Worm (Caenorhabditis elegans): Measurements from ENCODE around the gene F54D12.9.

DNA sequence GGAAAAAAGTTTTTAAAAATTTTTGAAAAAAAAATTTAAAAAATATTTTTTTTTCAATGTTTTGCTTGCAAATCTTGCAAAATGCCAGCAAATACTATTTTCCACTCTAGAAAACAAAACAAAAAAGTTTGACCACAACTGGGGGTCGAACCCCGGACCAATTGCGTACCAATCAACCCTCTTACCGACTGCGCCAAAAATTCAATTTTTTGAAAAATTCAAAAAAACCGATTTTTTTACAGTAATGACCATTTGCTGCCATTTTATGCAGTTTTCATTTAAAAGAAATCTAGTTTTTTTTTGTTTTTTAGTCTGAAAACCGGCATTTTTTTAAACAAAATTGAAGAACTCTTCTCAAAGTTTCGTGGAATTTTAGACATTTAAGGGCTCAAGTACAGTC lies 19.1 kb downstream of the F54D12.9 start:
- TF ChIP-seq sox-4 (tag; optimal IDR thresholded peaks at IDR 0.05): no peak
- TF ChIP-seq fkh-10 (GFP tag; optimal IDR thresholded peaks at IDR 0.05): no peak
- no peak for TF ChIP-seq K02D7.2 (tag; optimal IDR thresholded peaks at IDR 0.05)
- TF ChIP-seq T23F11.4 (GFP tag; optimal IDR thresholded peaks at IDR 0.05): no peak
- no peak for TF ChIP-seq nhr-11 (tag; optimal IDR thresholded peaks at IDR 0.05)
- TF ChIP-seq tbx-2 (tag; optimal IDR thresholded peaks at IDR 0.05): no peak
- TF ChIP-seq hlh-30 (tag; optimal IDR thresholded peaks at IDR 0.05; ENCODE audit: insufficient read depth): no peak
